Worm (Caenorhabditis elegans): Measurements from ENCODE around the gene T09F5.10.

The T09F5.10 gene

DNA sequence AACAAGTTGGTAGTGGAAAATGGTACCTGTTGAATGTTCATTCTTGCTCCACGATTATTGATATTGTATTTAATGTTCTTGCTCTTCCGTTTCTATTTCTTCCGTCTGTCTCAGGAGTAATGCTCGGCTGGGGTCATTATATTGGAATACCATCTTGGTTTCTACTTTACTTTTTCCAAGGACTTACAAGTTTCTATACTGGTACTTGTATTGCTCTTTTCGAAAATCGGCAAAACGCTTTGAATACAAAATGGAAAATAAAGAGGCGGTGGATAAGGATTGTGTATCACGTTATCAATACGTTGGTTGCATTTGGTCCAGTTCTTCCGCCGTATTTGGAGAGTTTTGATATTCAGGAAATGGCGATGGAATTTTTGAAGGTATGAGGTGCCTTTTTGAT, 27.8 kb upstream of the T09F5.10 start:
- TF ChIP-seq efl-3 (GFP tag; optimal IDR thresholded peaks at IDR 0.05): no peak
- no peak for TF ChIP-seq efl-1 (optimal IDR thresholded peaks at IDR 0.05)
- TF ChIP-seq efl-1 (GFP tag; optimal IDR thresholded peaks at IDR 0.05 in 1 of 2): peak in 1 of 2 experiments; percentile 72

DNA sequence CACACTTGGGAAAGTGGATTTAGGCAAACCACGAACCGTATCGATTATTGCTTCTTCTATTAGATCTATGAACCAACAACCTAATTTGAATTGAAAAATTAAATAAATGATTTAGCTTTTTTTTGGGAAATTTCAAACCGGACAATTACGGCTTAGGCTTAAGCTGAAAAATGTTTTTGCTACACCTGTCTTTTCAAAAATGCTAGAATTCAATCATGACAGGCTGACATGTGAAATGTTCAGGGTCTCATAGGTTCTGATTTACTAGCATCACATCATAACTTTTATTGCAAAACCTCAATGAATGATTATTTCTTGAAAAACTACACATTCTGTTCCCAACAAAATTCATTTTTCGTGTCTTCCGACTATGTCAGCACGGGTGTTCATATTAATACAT, 26.6 kb upstream of the T09F5.10 start, which contains the start of gene srh-55:
TSS of gene srh-55 (plus strand) at position 301 of the 400 bp plus-strand sequence.
- TF ChIP-seq mef-2 (tag; optimal IDR thresholded peaks at IDR 0.05) (no peak), fkh-4 (tag; optimal IDR thresholded peaks at IDR 0.05; ENCODE audit: borderline replicate concordance) (no peak), efl-1 (optimal IDR thresholded peaks at IDR 0.05) (no peak), efl-1 (GFP tag; optimal IDR thresholded peaks at IDR 0.05 in 1 of 2) (peak in 1 of 2 experiments; percentile 40)

DNA sequence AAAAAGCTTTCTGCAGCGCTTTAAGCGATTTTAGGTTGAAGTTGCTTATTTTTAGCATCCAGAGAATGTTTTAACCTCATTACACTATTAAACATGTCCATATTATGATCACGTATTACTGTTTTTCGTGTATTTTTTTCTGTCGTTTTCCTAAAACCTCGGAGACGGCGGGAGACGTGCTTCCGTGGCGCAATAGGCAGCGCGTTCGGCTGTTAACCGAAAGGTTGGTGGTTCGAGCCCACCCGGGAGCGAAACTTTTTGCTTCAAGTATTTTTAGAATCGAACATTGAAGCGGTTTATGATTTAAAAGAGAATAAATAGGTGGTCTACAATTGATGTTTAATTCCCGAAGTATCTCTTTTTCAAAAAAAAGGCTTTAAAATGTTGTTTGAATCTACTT, 23.4 kb upstream of the T09F5.10 start:
- TF ChIP-seq hlh-4 (tag; optimal IDR thresholded peaks at IDR 0.05) (no peak), nhr-76 (tag; optimal IDR thresholded peaks at IDR 0.05) (no peak), fkh-4 (tag; optimal IDR thresholded peaks at IDR 0.05; ENCODE audit: borderline replicate concordance) (no peak), ztf-11 (tag; optimal IDR thresholded peaks at IDR 0.05) (no peak), blmp-1 (tag; optimal IDR thresholded peaks at IDR 0.05) (no peak), ama-1 (optimal IDR thresholded peaks at IDR 0.05) (no peak), C04F5.9 (tag; optimal IDR thresholded peaks at IDR 0.05) (no peak), egl-27 (tag; optimal IDR thresholded peaks at IDR 0.05) (no peak), hlh-17 (GFP tag; optimal IDR thresholded peaks at IDR 0.05; ENCODE audit: borderline replicate concordance) (no peak), nhr-47 (tag; optimal IDR thresholded peaks at IDR 0.05) (no peak), fkh-10 (GFP tag; optimal IDR thresholded peaks at IDR 0.05) (no peak), pqm-1 (tag; optimal IDR thresholded peaks at IDR 0.05) (no peak), lir-3 (tag; optimal IDR thresholded peaks at IDR 0.05; ENCODE audit: poor library complexity) (no peak), irx-1 (tag; optimal IDR thresholded peaks at IDR 0.05) (no peak), mab-9 (GFP tag; IDR thresholded peaks at IDR 0.05) (no peak), zag-1 (tag; optimal IDR thresholded peaks at IDR 0.05) (no peak), fkh-8 (tag; optimal IDR thresholded peaks at IDR 0.05) (no peak), pag-3 (tag; optimal IDR thresholded peaks at IDR 0.05; ENCODE audit: borderline replicate concordance, insufficient read depth) (no peak)

DNA sequence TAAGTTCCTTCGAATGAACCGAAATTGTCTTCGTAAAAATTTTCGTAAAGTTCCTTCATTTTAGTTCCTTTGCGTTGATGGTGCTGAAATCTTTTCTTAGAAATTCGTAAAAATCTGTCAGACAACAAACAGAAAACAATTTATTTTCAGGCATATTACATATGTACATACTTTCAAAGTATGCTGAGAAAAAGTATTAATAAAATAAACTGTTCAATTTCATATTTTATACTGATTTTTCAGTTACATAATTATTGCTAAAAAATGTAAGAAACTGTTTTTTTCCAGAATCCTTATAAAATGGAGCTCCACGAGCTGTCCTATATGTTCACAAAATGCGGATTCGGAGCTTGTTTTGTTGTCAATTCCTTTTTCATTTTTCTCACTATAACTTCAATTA, 21.2 kb upstream of the T09F5.10 start, which contains the start of gene str-45:
TSS of gene str-45 (plus strand) at position 301 of the 400 bp plus-strand sequence.
- TF ChIP-seq hlh-4 (tag; optimal IDR thresholded peaks at IDR 0.05) (no peak), efl-1 (optimal IDR thresholded peaks at IDR 0.05) (no peak), efl-1 (GFP tag; optimal IDR thresholded peaks at IDR 0.05 in 1 of 2) (peak in 1 of 2 experiments; percentile 50), lin-14 (GFP tag; optimal IDR thresholded peaks at IDR 0.05) (no peak)

DNA sequence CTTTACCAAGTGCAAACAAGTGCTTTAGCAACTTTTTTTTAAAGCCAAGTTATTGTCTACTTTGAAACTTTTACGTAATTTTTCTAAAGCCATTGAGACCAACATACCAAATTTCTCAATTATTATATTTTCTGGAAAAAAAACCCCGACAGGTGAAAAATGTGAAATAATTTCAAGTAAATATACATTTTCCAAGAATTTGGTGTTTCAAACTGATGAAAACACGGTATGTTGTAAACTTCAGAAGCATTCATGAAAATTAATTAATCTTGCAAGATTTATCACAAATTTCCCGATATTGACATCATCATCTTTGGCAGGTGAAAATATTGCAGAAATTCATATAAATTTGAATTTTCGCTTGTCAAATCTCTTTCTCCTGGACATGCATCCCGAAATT, 17.2 kb upstream of the T09F5.10 start, which contains the start of gene srz-11:
TSS of gene srz-11 (plus strand) at position 386 of the 400 bp plus-strand sequence.
- TF ChIP-seq nhr-47 (tag; optimal IDR thresholded peaks at IDR 0.05) (peak; percentile 10), ztf-11 (tag; optimal IDR thresholded peaks at IDR 0.05) (no peak), hlh-4 (tag; optimal IDR thresholded peaks at IDR 0.05) (peak; percentile 100), fkh-8 (tag; optimal IDR thresholded peaks at IDR 0.05) (peak; percentile 24)

DNA sequence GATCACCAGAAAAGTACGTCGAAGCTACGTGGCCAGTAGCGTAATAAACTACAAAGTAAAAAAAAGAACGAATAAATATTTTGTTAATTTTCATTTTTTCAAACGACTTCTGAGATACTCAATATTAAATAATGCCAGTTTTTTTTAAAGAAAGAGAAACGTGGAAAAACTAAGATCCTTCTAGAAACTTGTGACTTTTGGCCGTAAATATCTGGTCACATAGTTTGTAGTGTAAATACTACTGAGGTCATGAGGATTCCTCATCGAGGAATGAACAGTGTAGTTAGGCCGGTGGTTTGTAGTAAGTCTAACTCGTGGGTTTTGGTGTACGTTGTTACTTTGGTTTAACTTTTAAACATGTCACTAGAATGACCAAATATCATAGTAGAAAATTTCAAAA, 11.8 kb upstream of the T09F5.10 start:
- TF ChIP-seq lin-35 (GFP tag; optimal IDR thresholded peaks at IDR 0.05) (peak in 1 of 2 experiments; percentile 24), nhr-85 (tag) (peak; percentile 65), nhr-20 (tag; optimal IDR thresholded peaks at IDR 0.05) (peak; percentile 81), snu-23 (GFP tag; optimal IDR thresholded peaks at IDR 0.05) (peak; percentile 28)

DNA sequence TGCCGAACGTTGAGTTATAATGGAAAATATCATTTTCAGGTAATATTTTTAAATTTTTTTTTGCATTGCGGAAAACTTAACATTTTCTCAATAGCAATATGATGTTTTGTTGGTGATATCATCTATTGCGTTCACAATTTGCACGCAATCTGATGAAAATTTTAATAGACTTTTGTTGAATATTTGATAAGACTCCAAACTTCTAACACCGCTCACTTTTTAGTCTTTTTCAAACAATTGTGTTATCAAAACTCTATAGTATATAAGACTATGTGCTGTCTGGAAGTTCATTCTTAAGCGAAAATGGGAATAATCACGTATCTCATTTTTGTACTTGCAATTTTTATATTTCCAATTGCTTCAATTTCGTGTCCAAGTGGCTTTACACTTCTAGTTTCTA, 4.4 kb upstream of the T09F5.10 start, which contains the start of gene clec-47:
TSS of gene clec-47 (plus strand) at position 301 of the 400 bp plus-strand sequence.
- TF ChIP-seq zip-4 (GFP tag; optimal IDR thresholded peaks at IDR 0.05): no peak
- no peak for TF ChIP-seq nhr-28 (tag; optimal IDR thresholded peaks at IDR 0.05)
- TF ChIP-seq efl-1 (optimal IDR thresholded peaks at IDR 0.05): no peak
- no peak for TF ChIP-seq efl-1 (GFP tag; optimal IDR thresholded peaks at IDR 0.05 in 1 of 2)
- no peak for TF ChIP-seq lir-3 (tag; optimal IDR thresholded peaks at IDR 0.05; ENCODE audit: poor library complexity)
- no peak for TF ChIP-seq Y116A8C.19 (tag; optimal IDR thresholded peaks at IDR 0.05; ENCODE audit: borderline replicate concordance)
- no peak for TF ChIP-seq nhr-85 (tag)
- no peak for TF ChIP-seq jun-1 (tag; optimal IDR thresholded peaks at IDR 0.05)
